Fruit fly (Drosophila melanogaster): Measurements from ENCODE around the gene CG13671.

The CG13671 gene

DNA sequence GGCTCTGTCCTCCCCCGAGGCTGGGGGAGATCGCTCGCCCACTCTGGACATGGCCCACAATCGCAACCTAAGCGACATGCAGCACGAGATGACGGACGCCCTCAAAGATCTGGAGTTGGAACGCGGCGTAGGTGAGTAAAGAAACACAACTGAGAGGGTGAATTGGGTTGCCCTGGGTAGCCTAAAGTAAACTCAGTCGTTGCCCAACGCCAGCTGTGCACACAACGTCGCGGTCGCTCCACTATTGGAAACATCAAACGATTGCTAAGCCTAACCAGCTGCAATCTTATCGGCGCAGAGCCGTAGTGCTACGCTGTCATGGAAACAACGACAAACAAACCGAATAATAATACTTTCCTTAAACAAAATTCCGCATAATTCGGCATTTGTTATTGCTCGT lies 47.5 kb downstream of the CG13671 start:
- TF ChIP-seq ey (GFP tag; optimal IDR thresholded peaks at IDR 0.05): no peak
- TF ChIP-seq OdsH (GFP tag; optimal IDR thresholded peaks at IDR 0.05): peak; percentile 20
- TF ChIP-seq Vsx2 (GFP tag; optimal IDR thresholded peaks at IDR 0.05; ENCODE audit: partially characterized antibody): no peak
- TF ChIP-seq Hr83 (GFP tag; optimal IDR thresholded peaks at IDR 0.05; ENCODE audit: poor library complexity, severe bottlenecking): peak; percentile 80
- no peak for TF ChIP-seq tai (GFP tag; optimal IDR thresholded peaks at IDR 0.05)

Data from whole organism, wandering third instar larva.